Fruit fly (Drosophila melanogaster): ENCODE data around the gene Ada2b.

The Ada2b gene

dm6 chr3R:8224726-8225460 lies 15.4 kb downstream of the Ada2b start:
- no peak for TF ChIP-seq CG1621 (tag; optimal IDR thresholded peaks at IDR 0.05)
- no peak for TF ChIP-seq Eip93F (GFP tag; optimal IDR thresholded peaks at IDR 0.05)
- TF ChIP-seq CG3919 (GFP tag; optimal IDR thresholded peaks at IDR 0.05): no peak
- TF ChIP-seq Sox15 (GFP tag; optimal IDR thresholded peaks at IDR 0.05): no peak
- no peak for TF ChIP-seq svp (GFP tag)
- no peak for TF ChIP-seq CG3032 (tag; optimal IDR thresholded peaks at IDR 0.05)
- no peak for TF ChIP-seq CG32006 (GFP tag; optimal IDR thresholded peaks at IDR 0.05)

dm6 chr3R:8223074-8223597 lies 17.2 kb downstream of the Ada2b start:
- no peak for TF ChIP-seq CG4318 (GFP tag; optimal IDR thresholded peaks at IDR 0.05)
- TF ChIP-seq CG1621 (tag; optimal IDR thresholded peaks at IDR 0.05): no peak
- TF ChIP-seq CG16779 (tag; optimal IDR thresholded peaks at IDR 0.05): no peak
- no peak for TF ChIP-seq Lpt (GFP tag; optimal IDR thresholded peaks at IDR 0.05)
- TF ChIP-seq dsx (GFP tag; optimal IDR thresholded peaks at IDR 0.05; ENCODE audit: poor library complexity, severe bottlenecking): no peak
- TF ChIP-seq fkh (GFP tag; optimal IDR thresholded peaks at IDR 0.05): no peak
- TF ChIP-seq Eip93F (GFP tag; optimal IDR thresholded peaks at IDR 0.05): no peak
- no peak for TF ChIP-seq CG6808 (GFP tag; optimal IDR thresholded peaks at IDR 0.05)
- no peak for TF ChIP-seq lz (GFP tag; optimal IDR thresholded peaks at IDR 0.05)
- TF ChIP-seq CG31627 (GFP tag; optimal IDR thresholded peaks at IDR 0.05): no peak
- no peak for TF ChIP-seq CG8319 (GFP tag; optimal IDR thresholded peaks at IDR 0.05)
- no peak for TF ChIP-seq pdm3 (GFP tag; optimal IDR thresholded peaks at IDR 0.05)
- TF ChIP-seq CG7368 (GFP tag; optimal IDR thresholded peaks at IDR 0.05): no peak

dm6 chr3R:8219891-8220290 lies 20.4 kb downstream of the Ada2b start, which contains the start of gene CG18249:
Gene CG18249 (plus strand): TSS chr3R:8220146.
- TF ChIP-seq Hr4 (GFP tag; optimal IDR thresholded peaks at IDR 0.05) (no peak), Eip78C (GFP tag) (peak; percentile 28), fd85E (GFP tag; optimal IDR thresholded peaks at IDR 0.05) (no peak), svp (GFP tag) (peak; percentile 68), dsx (GFP tag; optimal IDR thresholded peaks at IDR 0.05; ENCODE audit: poor library complexity, severe bottlenecking) (peak; percentile 51), lz (GFP tag; optimal IDR thresholded peaks at IDR 0.05) (no peak)

dm6 chr3R:8217727-8218126 lies 22.6 kb downstream of the Ada2b start, which contains the start of gene CG7800:
Gene CG7800 (plus strand): TSS chr3R:8217957.
- TF ChIP-seq acj6 (GFP tag; optimal IDR thresholded peaks at IDR 0.05) (no peak), Hr38 (GFP tag; optimal IDR thresholded peaks at IDR 0.05) (no peak), esn (GFP tag; optimal IDR thresholded peaks at IDR 0.05) (no peak), OdsH (GFP tag; optimal IDR thresholded peaks at IDR 0.05) (no peak), Sox102F (GFP tag; optimal IDR thresholded peaks at IDR 0.05) (no peak), svp (GFP tag) (no peak), lz (GFP tag; optimal IDR thresholded peaks at IDR 0.05) (no peak), net (GFP tag; optimal IDR thresholded peaks at IDR 0.05) (no peak), CG6792 (GFP tag; optimal IDR thresholded peaks at IDR 0.05) (no peak), vri (GFP tag; optimal IDR thresholded peaks at IDR 0.05) (no peak), Lpt (GFP tag; optimal IDR thresholded peaks at IDR 0.05) (no peak), Eip93F (GFP tag; optimal IDR thresholded peaks at IDR 0.05) (no peak), CG6808 (GFP tag; optimal IDR thresholded peaks at IDR 0.05) (no peak), CG8632 (GFP tag; optimal IDR thresholded peaks at IDR 0.05) (no peak), fd85E (GFP tag; optimal IDR thresholded peaks at IDR 0.05) (no peak), Eip75B (GFP tag; optimal IDR thresholded peaks at IDR 0.05) (no peak), pdm3 (GFP tag; optimal IDR thresholded peaks at IDR 0.05) (no peak), achi (GFP tag; optimal IDR thresholded peaks at IDR 0.05) (no peak)

Data from whole organism, prepupa.